Worm (Caenorhabditis elegans): Measurements from ENCODE around the gene ncx-9.

- TF ChIP-seq ama-1 (optimal IDR thresholded peaks at IDR 0.05) (no peak), scrt-1 (GFP tag; IDR thresholded peaks at IDR 0.05) (no peak), flt-1 (GFP tag; IDR thresholded peaks at IDR 0.05) (no peak), ceh-36 (tag; optimal IDR thresholded peaks at IDR 0.05) (no peak), sea-1 (GFP tag; conservative IDR thresholded peaks at IDR 0.05) (no peak), ets-7 (tag; optimal IDR thresholded peaks at IDR 0.05) (no peak), tbx-11 (GFP tag; IDR thresholded peaks at IDR 0.05) (no peak), hmg-4 (GFP tag; optimal IDR thresholded peaks at IDR 0.05) (no peak), aly-1 (tag; optimal IDR thresholded peaks at IDR 0.05) (no peak), hnd-1 (tag; optimal IDR thresholded peaks at IDR 0.05) (no peak), B0310.2 (tag; optimal IDR thresholded peaks at IDR 0.05) (no peak)
Observed at ce11 chrV:5030212-5030611, 35.2 kb upstream of the ncx-9 start.

Measured in whole organism, early embryonic.